Worm (Caenorhabditis elegans): ENCODE results near the gene clec-255.

ce11 chrV:18753036-18753435 is 17.5 kb downstream of the clec-255 start, which contains the start of gene F11D11.6:
- TF ChIP-seq ama-1 (optimal IDR thresholded peaks at IDR 0.05) (no peak), ama-1 (GFP tag; optimal IDR thresholded peaks at IDR 0.05) (no peak), xnd-1 (tag; optimal IDR thresholded peaks at IDR 0.05) (no peak), nfya-1 (tag; optimal IDR thresholded peaks at IDR 0.05; ENCODE audit: borderline replicate concordance, insufficient read depth) (no peak), ztf-3 (GFP tag; optimal IDR thresholded peaks at IDR 0.05) (no peak), ceh-58 (GFP tag; IDR thresholded peaks at IDR 0.05) (no peak), B0336.3 (GFP tag; IDR thresholded peaks at IDR 0.05) (no peak), B0261.1 (tag; optimal IDR thresholded peaks at IDR 0.05) (no peak), ztf-22 (GFP tag; optimal IDR thresholded peaks at IDR 0.05) (no peak), F57A8.1 (GFP tag; optimal IDR thresholded peaks at IDR 0.05) (no peak), ztf-26 (tag; optimal IDR thresholded peaks at IDR 0.05) (no peak)
